Worm (Caenorhabditis elegans): ENCODE measurements around the gene ins-10.

Gene ins-10

DNA sequence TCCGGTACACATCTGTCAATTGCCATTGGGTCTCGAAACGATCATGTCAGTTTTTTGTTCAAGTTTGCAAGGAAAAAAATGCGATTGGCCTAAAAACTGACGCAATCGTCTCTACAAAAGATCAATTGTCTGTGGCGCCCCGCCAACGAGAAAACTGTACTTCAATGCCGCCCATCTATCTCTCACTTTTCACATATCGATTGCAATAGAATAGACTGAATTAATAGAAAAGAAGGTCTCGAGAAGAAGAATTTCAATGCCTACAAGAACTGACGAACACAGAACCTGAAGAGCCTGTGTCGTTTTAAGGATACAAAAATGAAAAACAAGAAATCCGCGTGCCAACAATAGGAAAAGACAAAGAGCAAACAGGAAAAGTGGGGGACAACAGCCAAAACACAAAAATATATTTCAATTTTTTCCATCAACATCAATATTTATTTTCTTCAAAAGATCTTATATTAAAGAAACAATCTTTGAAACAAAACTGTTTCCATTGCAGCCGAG lies 25.3 kb upstream of the ins-10 start:
- no peak for TF ChIP-seq ztf-11 (tag; optimal IDR thresholded peaks at IDR 0.05)
- no peak for TF ChIP-seq tbx-8 (GFP tag; optimal IDR thresholded peaks at IDR 0.05)
- no peak for TF ChIP-seq mep-1 (tag; optimal IDR thresholded peaks at IDR 0.05)
- TF ChIP-seq mab-5 (tag; optimal IDR thresholded peaks at IDR 0.05): no peak
- no peak for TF ChIP-seq lsy-2 (tag; optimal IDR thresholded peaks at IDR 0.05)
- TF ChIP-seq ces-1 (GFP tag; optimal IDR thresholded peaks at IDR 0.05): no peak
- TF ChIP-seq cnd-1 (tag; optimal IDR thresholded peaks at IDR 0.05): no peak
- TF ChIP-seq nhr-2 (tag; optimal IDR thresholded peaks at IDR 0.05): no peak

DNA sequence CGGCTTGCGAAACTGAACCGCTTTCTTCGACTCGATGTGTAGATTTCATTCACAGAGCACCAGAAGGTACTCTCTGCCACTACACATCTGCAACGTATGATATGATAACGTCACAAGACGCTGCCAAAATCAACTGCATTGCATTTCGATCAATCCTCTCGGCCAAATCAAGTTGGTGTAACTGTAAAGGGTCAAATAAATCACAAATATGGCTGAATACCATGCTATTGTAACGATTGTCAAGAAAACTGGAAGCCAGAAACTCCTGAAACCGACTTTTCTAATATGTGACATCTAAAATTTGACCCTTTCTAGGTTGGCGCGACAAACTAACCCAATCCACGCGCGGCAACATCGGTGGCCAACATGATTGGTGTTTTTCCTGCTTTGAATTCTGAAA lies 23.7 kb upstream of the ins-10 start:
- TF ChIP-seq zip-8 (tag; optimal IDR thresholded peaks at IDR 0.05) (no peak), snpc-4 (tag; optimal IDR thresholded peaks at IDR 0.05) (no peak), ces-1 (GFP tag; optimal IDR thresholded peaks at IDR 0.05) (no peak), sptf-1 (tag; optimal IDR thresholded peaks at IDR 0.05) (no peak), elt-1 (tag; optimal IDR thresholded peaks at IDR 0.05; ENCODE audit: borderline replicate concordance, insufficient read depth) (no peak), unc-62 (GFP tag; optimal IDR thresholded peaks at IDR 0.05) (no peak), ceh-43 (GFP tag; optimal IDR thresholded peaks at IDR 0.05) (no peak), mep-1 (tag; optimal IDR thresholded peaks at IDR 0.05) (no peak), bed-3 (GFP tag; optimal IDR thresholded peaks at IDR 0.05) (no peak), unc-39 (tag; optimal IDR thresholded peaks at IDR 0.05) (no peak), lsy-2 (tag; optimal IDR thresholded peaks at IDR 0.05) (no peak), lin-13 (tag; optimal IDR thresholded peaks at IDR 0.05) (no peak)

DNA sequence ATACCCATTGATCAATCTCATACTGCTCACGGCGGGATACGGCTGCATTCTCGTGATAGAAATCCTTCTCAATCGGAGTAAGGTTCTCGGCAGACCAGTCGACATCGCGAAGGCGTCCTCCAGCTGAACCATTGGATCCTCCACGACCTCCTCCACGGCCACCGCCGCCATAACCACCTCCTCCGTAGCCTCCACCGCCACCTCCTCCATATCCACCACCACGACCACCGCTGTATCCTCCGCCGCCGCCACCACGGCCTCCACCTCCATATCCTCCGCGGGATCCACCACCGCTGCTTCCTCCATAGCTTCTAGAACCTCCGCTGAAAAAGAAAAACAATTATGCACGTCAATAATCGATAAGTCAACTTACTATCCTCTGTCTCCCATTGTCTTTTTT lies 22.3 kb upstream of the ins-10 start:
- TF ChIP-seq sem-2 (GFP tag; optimal IDR thresholded peaks at IDR 0.05) (peak; percentile 13), sptf-1 (tag; optimal IDR thresholded peaks at IDR 0.05) (no peak)

DNA sequence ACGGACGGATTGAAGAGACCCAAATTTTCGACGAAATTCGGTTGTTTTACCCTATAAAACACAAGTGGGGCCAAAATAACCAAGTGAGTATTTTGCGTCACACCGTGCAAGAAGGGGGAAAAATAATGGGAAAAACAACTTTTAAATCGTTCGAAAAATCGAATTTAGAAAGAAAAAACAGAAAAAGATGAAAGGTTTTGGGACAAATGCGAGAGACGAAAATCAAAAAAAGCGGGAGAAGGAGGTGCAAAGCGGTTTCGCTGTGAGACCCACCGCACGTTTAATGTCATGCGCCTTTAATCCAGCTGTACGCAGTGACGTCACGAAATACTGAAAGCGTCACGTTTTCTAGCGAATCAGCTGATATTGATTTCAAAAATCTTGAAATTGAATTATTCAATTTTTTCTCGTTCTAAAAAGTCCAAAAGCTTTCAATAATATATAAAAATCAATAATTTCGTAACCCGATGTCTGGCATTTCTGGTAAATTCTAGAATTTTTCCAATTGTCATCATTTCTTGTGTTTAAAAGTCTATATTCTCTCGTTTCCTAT lies 21.7 kb upstream of the ins-10 start, which contains the start of the genes ddx-17 and aip-1:
ddx-17 (minus strand) TSS at position 51 of the 553 bp plus-strand sequence.
aip-1 (plus strand) TSS at position 332 of the 553 bp plus-strand sequence.
- peak; percentile 50 for TF ChIP-seq lsy-2 (tag; optimal IDR thresholded peaks at IDR 0.05)
- TF ChIP-seq ceh-39 (tag; optimal IDR thresholded peaks at IDR 0.05): peak; percentile 40
- peak; percentile 53 for TF ChIP-seq ces-1 (GFP tag; optimal IDR thresholded peaks at IDR 0.05)
- no peak for TF ChIP-seq bed-3 (GFP tag; optimal IDR thresholded peaks at IDR 0.05)
- TF ChIP-seq nhr-237 (tag; optimal IDR thresholded peaks at IDR 0.05): peak; percentile 42
- peak; percentile 24 for TF ChIP-seq pha-4 (tag; optimal IDR thresholded peaks at IDR 0.05)
- peak; percentile 70 for TF ChIP-seq mep-1 (tag; optimal IDR thresholded peaks at IDR 0.05)
- no peak for TF ChIP-seq zip-8 (tag; optimal IDR thresholded peaks at IDR 0.05)
- TF ChIP-seq lin-13 (tag; optimal IDR thresholded peaks at IDR 0.05): peak; percentile 59
- no peak for TF ChIP-seq elt-3 (tag; optimal IDR thresholded peaks at IDR 0.05)

DNA sequence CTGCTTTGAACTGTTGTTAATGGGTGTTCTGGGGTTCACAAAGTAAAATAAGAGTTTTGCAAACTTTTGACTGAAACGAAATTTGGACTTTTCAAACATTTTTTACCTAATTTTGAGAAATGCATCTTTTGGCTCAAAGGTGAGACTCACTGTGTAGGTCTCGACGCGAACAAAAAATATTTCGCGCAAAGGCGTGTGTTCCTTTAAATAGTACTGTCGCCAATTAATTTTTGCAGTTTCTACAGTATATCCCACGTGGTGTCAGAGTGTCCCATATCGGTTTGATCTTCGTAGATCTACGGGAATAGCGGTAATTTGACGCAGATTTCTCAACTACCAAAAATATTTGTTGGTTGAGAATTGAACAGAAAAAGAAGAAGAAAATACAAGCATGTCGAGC lies 20.1 kb upstream of the ins-10 start:
- TF ChIP-seq zip-8 (tag; optimal IDR thresholded peaks at IDR 0.05) (no peak), sem-2 (GFP tag; optimal IDR thresholded peaks at IDR 0.05) (no peak), nhr-28 (tag; optimal IDR thresholded peaks at IDR 0.05) (no peak), mls-2 (tag; optimal IDR thresholded peaks at IDR 0.05) (no peak), lin-32 (GFP tag; optimal IDR thresholded peaks at IDR 0.05) (no peak), cnd-1 (tag; optimal IDR thresholded peaks at IDR 0.05) (no peak), mep-1 (tag; optimal IDR thresholded peaks at IDR 0.05) (no peak), ces-1 (GFP tag; optimal IDR thresholded peaks at IDR 0.05) (no peak), ceh-43 (GFP tag; optimal IDR thresholded peaks at IDR 0.05) (no peak)

DNA sequence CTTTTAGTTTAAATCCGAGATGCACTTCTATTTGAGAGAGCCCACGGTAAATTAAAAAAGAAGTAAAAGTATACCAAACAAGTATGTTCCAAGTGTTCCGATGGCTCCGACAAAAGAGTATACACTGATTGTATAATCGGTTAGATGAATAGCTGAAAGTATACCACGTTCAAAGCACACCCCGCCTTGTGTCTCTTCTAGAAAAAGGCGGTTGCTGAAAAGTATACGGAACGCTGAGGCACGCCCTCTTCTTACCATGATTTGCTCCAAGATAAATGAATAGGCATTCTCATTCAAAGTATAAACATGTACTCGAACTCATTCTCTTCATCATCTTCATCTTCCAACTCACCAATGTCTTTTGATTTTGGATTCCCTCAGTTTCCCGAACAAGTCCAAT lies 19.4 kb upstream of the ins-10 start, which contains the start of gene end-3:
end-3 (plus strand) TSS at position 301 of the 400 bp plus-strand sequence.
- TF ChIP-seq drap-1 (GFP tag; optimal IDR thresholded peaks at IDR 0.05) (no peak), bed-3 (GFP tag; optimal IDR thresholded peaks at IDR 0.05) (no peak), unc-39 (tag; optimal IDR thresholded peaks at IDR 0.05) (no peak), lin-13 (tag; optimal IDR thresholded peaks at IDR 0.05) (no peak), tbx-8 (GFP tag; optimal IDR thresholded peaks at IDR 0.05) (no peak), nhr-12 (tag; optimal IDR thresholded peaks at IDR 0.05) (no peak), nhr-28 (tag; optimal IDR thresholded peaks at IDR 0.05) (no peak), mep-1 (tag; optimal IDR thresholded peaks at IDR 0.05) (no peak), flh-1 (GFP tag; optimal IDR thresholded peaks at IDR 0.05) (no peak), nhr-237 (tag; optimal IDR thresholded peaks at IDR 0.05) (no peak), ceh-43 (GFP tag; optimal IDR thresholded peaks at IDR 0.05) (no peak), sptf-1 (tag; optimal IDR thresholded peaks at IDR 0.05) (no peak), ces-1 (GFP tag; optimal IDR thresholded peaks at IDR 0.05) (no peak), ceh-83 (GFP tag; optimal IDR thresholded peaks at IDR 0.05) (no peak), mls-2 (tag; optimal IDR thresholded peaks at IDR 0.05) (no peak), cnd-1 (tag; optimal IDR thresholded peaks at IDR 0.05) (no peak), zip-8 (tag; optimal IDR thresholded peaks at IDR 0.05) (no peak), unc-120 (tag; optimal IDR thresholded peaks at IDR 0.05; ENCODE audit: poor library complexity, severe bottlenecking) (no peak), lsy-2 (tag; optimal IDR thresholded peaks at IDR 0.05) (no peak), elt-3 (tag; optimal IDR thresholded peaks at IDR 0.05) (no peak)
